Fruit fly (Drosophila melanogaster): ENCODE measurements around the gene promL.

The promL gene

DNA sequence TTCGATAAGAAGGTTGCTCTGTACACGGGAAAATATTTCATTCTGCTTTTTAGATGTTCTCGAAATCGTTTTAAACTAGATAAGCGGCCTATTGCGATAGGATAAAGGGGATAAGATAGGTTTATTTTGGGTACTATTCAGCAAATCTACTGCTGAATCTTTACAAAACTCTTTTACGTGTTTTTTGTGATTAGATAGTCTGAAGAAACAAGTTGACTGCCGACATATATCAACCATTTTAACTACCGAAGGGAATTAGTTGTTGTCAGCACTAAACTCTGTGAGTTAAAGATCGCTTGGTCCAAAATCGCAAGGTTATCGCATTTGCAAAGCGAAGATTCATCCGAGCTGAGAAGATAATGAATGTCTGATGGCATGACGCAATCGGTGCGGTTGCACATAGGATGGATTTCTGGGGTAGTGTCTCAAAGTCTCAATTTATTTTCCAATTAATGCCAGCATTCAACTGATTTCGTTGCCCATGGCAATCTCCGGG lies 38.7 kb upstream of the promL start, which contains the start of gene Asciz:
Asciz (minus strand) TSS at position 51 of the 496 bp plus-strand sequence.
- no peak for TF ChIP-seq CG9705 (GFP tag; optimal IDR thresholded peaks at IDR 0.05)
- no peak for TF ChIP-seq GATAd (GFP tag; optimal IDR thresholded peaks at IDR 0.05)
- TF ChIP-seq Hnf4 (GFP tag; optimal IDR thresholded peaks at IDR 0.05), result no peak
- TF ChIP-seq jim (GFP tag; optimal IDR thresholded peaks at IDR 0.05), result no peak
- no peak for TF ChIP-seq fru (GFP tag; optimal IDR thresholded peaks at IDR 0.05)
- TF ChIP-seq Hr78 (GFP tag; optimal IDR thresholded peaks at IDR 0.05), result no peak
- no peak for TF ChIP-seq lola (GFP tag; optimal IDR thresholded peaks at IDR 0.05)
- no peak for TF ChIP-seq woc (GFP tag; optimal IDR thresholded peaks at IDR 0.05)
- no peak for TF ChIP-seq Abd-B (GFP tag; optimal IDR thresholded peaks at IDR 0.05)
- TF ChIP-seq Myc (optimal IDR thresholded peaks at IDR 0.05), result no peak
- TF ChIP-seq Sp1 (GFP tag; optimal IDR thresholded peaks at IDR 0.05), result no peak
- no peak for TF ChIP-seq psq (GFP tag; optimal IDR thresholded peaks at IDR 0.05)
- no peak for TF ChIP-seq dl (GFP tag; optimal IDR thresholded peaks at IDR 0.05; ENCODE audit: insufficient read depth in 1 of 2, partially characterized antibody in 2 of 2)
- no peak for TF ChIP-seq h (GFP tag; optimal IDR thresholded peaks at IDR 0.05)
- no peak for TF ChIP-seq sv (GFP tag; optimal IDR thresholded peaks at IDR 0.05)
- no peak for TF ChIP-seq brk (GFP tag; optimal IDR thresholded peaks at IDR 0.05)
- no peak for TF ChIP-seq HLH106 (tag; optimal IDR thresholded peaks at IDR 0.05)

DNA sequence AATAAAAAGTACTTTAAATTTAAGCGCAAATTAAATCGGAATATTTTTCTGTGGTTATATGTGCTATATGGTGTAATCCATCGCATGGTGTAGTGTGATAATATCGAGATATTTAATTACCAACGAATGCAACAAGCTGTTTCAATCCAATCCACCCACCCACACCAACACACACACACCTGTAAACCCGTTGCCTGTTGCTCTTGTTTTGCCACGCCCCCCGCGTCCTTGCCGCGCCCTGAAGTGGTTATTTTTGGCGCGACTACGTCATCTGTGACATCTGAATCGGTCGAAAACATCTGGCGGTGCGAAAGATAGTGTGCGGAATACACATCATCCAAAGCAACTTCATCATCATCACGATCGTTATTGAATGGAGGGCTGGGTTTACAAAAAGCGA lies 37.9 kb upstream of the promL start:
- no peak for TF ChIP-seq CrebA (GFP tag; optimal IDR thresholded peaks at IDR 0.05; ENCODE audit: borderline replicate concordance)
- TF ChIP-seq Dif (GFP tag; optimal IDR thresholded peaks at IDR 0.05; ENCODE audit: partially characterized antibody), result peak; percentile 13

DNA sequence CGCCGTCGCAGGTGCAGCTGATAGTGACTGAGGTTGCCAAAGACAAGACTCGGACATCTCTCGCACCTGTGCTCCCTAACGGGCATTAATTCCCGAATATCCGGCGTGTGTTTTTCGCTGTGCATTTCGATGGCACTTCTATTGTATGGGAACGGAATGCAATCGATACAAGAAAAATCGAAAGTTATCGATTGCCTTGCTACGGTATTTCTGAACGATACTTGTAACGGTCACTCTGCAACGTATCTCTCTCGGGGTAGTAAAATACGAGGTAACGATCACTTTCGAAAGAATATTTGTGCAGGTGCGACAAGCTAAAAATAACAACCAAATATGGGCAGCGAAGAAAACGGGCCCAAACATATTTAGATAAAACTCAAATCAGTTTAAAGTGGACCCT lies 37.4 kb upstream of the promL start, which contains the start of gene CG32280:
CG32280 (plus strand) TSS at position 231 of the 400 bp plus-strand sequence.
- TF ChIP-seq GATAd (GFP tag; optimal IDR thresholded peaks at IDR 0.05), result no peak
- no peak for TF ChIP-seq Mio (GFP tag; optimal IDR thresholded peaks at IDR 0.05)
- TF ChIP-seq OdsH (GFP tag; optimal IDR thresholded peaks at IDR 0.05), result peak; percentile 6
- TF ChIP-seq dmrt93B (GFP tag; optimal IDR thresholded peaks at IDR 0.05), result no peak
- TF ChIP-seq Hnf4 (GFP tag; optimal IDR thresholded peaks at IDR 0.05), result no peak
- TF ChIP-seq tai (GFP tag; optimal IDR thresholded peaks at IDR 0.05), result no peak
- TF ChIP-seq CrebA (GFP tag; optimal IDR thresholded peaks at IDR 0.05; ENCODE audit: borderline replicate concordance), result no peak
- TF ChIP-seq dsf (GFP tag; optimal IDR thresholded peaks at IDR 0.05; ENCODE audit: borderline replicate concordance), result no peak
- no peak for TF ChIP-seq Myc (optimal IDR thresholded peaks at IDR 0.05)
- no peak for TF ChIP-seq CG32264 (GFP tag; optimal IDR thresholded peaks at IDR 0.05)
- TF ChIP-seq Vsx2 (GFP tag; optimal IDR thresholded peaks at IDR 0.05; ENCODE audit: partially characterized antibody), result no peak
- no peak for TF ChIP-seq N (GFP tag; optimal IDR thresholded peaks at IDR 0.05)
- peak in 1 of 2 experiments; percentile 41 for TF ChIP-seq foxo (GFP tag; optimal IDR thresholded peaks at IDR 0.05)
- TF ChIP-seq sage (GFP tag; optimal IDR thresholded peaks at IDR 0.05), result no peak
- TF ChIP-seq lola (GFP tag; optimal IDR thresholded peaks at IDR 0.05), result no peak
- TF ChIP-seq Rel (GFP tag; optimal IDR thresholded peaks at IDR 0.05), result no peak
- peak; percentile 53 for TF ChIP-seq Rel (tag; optimal IDR thresholded peaks at IDR 0.05)
- TF ChIP-seq ey (GFP tag; optimal IDR thresholded peaks at IDR 0.05), result no peak
- no peak for TF ChIP-seq br (GFP tag; optimal IDR thresholded peaks at IDR 0.05)
- TF ChIP-seq usp (GFP tag; optimal IDR thresholded peaks at IDR 0.05), result no peak
- TF ChIP-seq jim (GFP tag; optimal IDR thresholded peaks at IDR 0.05), result no peak
- peak; percentile 66 for TF ChIP-seq h (GFP tag; optimal IDR thresholded peaks at IDR 0.05)
- TF ChIP-seq dl (GFP tag; optimal IDR thresholded peaks at IDR 0.05; ENCODE audit: insufficient read depth in 1 of 2, partially characterized antibody in 2 of 2), result no peak
- peak; percentile 15 for TF ChIP-seq Sp1 (GFP tag; optimal IDR thresholded peaks at IDR 0.05)
- no peak for TF ChIP-seq Hr78 (GFP tag; optimal IDR thresholded peaks at IDR 0.05)
- no peak for TF ChIP-seq fru (GFP tag; optimal IDR thresholded peaks at IDR 0.05)
- TF ChIP-seq Hr83 (GFP tag; optimal IDR thresholded peaks at IDR 0.05; ENCODE audit: poor library complexity, severe bottlenecking), result peak; percentile 17
- no peak for TF ChIP-seq psq (GFP tag; optimal IDR thresholded peaks at IDR 0.05)
- TF ChIP-seq Dfd (GFP tag; optimal IDR thresholded peaks at IDR 0.05), result no peak
- no peak for TF ChIP-seq sv (GFP tag; optimal IDR thresholded peaks at IDR 0.05)
- TF ChIP-seq rgr (GFP tag; optimal IDR thresholded peaks at IDR 0.05), result peak; percentile 23
- TF ChIP-seq Abd-B (GFP tag; optimal IDR thresholded peaks at IDR 0.05), result no peak
- TF ChIP-seq Dif (GFP tag; optimal IDR thresholded peaks at IDR 0.05; ENCODE audit: partially characterized antibody), result no peak
- TF ChIP-seq pan (optimal IDR thresholded peaks at IDR 0.05), result no peak
- no peak for TF ChIP-seq brk (GFP tag; optimal IDR thresholded peaks at IDR 0.05)
- peak; percentile 27 for TF ChIP-seq woc (GFP tag; optimal IDR thresholded peaks at IDR 0.05)
- TF ChIP-seq HLH106 (tag; optimal IDR thresholded peaks at IDR 0.05), result peak; percentile 7
- no peak for TF ChIP-seq CG9705 (GFP tag; optimal IDR thresholded peaks at IDR 0.05)
- no peak for TF ChIP-seq Jra (GFP tag; optimal IDR thresholded peaks at IDR 0.05)

All from whole organism, wandering third instar larva.